Worm (Caenorhabditis elegans) whole organism, late embryonic: ENCODE data around the gene R07C3.3.

Experiments
- elt-2 ChIP-seq: sonication (generic microtip); optimal IDR thresholded peaks from 2 replicates; lab custom pipeline; 2016; ENCODE audit warnings: missing genetic modification reagents, missing genetic modification characterization, missing compliant biosample characterization
- hlh-8 ChIP-seq: sonication (generic microtip); optimal IDR thresholded peaks from 2 replicates; lab custom pipeline; 2016; ENCODE audit warnings: missing genotype, missing genetic modification characterization, missing compliant biosample characterization
- pha-4 ChIP-seq: fragments of 150-350 bp; optimal IDR thresholded peaks from 2 replicates; lab custom pipeline; 2018; ENCODE audit warnings: missing biosample characterization, missing genetic modification reagents, missing genetic modification characterization
- syd-9 ChIP-seq: sonication (generic microtip); optimal IDR thresholded peaks from 2 replicates; lab custom pipeline; 2016; ENCODE audit warnings: mild to moderate bottlenecking, missing genetic modification characterization, moderate library complexity, missing compliant biosample characterization

- TF ChIP-seq hlh-8 (tag; lab: Kevin White, UChicago) (no peak), syd-9 (tag; lab: Kevin White, UChicago) (no peak), pha-4 (tag; lab: Kevin White, UChicago) (no peak), elt-2 (tag; lab: Kevin White, UChicago) (no peak)
These were observed 1.4 kb upstream of the R07C3.3 start for ce11 chrII:937265-937664.
